Worm (Caenorhabditis elegans) whole organism, early embryonic: ENCODE measurements around the gene F38H4.5.

Experiments used
- B0310.2 ChIP-seq: sonication (generic microtip); optimal IDR thresholded peaks from 2 replicates; lab custom pipeline; 2016; ENCODE audit warnings: mild to moderate bottlenecking, missing genetic modification characterization, missing compliant biosample characterization
- F13C5.2 ChIP-seq: sonication (generic microtip); optimal IDR thresholded peaks from 2 replicates; lab custom pipeline; 2017; ENCODE audit warnings: mild to moderate bottlenecking, missing genetic modification characterization, inconsistent platforms, missing compliant biosample characterization
- aly-1 ChIP-seq: sonication (generic microtip); optimal IDR thresholded peaks from 2 replicates; lab custom pipeline; 2016; ENCODE audit warnings: missing genetic modification characterization, missing compliant biosample characterization
- ama-1 ChIP-seq: fragments of 150-350 bp; optimal IDR thresholded peaks from 2 replicates; lab custom pipeline; 2014
- ceh-36 ChIP-seq: sonication (generic microtip); optimal IDR thresholded peaks from 2 replicates; lab custom pipeline; 2016; ENCODE audit warnings: missing genetic modification characterization, inconsistent platforms, missing compliant biosample characterization
- flt-1 ChIP-seq: fragments of 200-800 bp; sonication (Bioruptor generic); IDR thresholded peaks from 2 replicates; pipeline ENCODE4 v1.3.6; 2022; ENCODE audit warnings: missing genetic modification characterization, missing compliant biosample characterization
- hmbx-1 ChIP-seq: sonication (generic microtip); optimal IDR thresholded peaks from 2 replicates; lab custom pipeline; 2016; ENCODE audit warnings: mild to moderate bottlenecking, missing genetic modification characterization, missing compliant biosample characterization
- scrt-1 ChIP-seq: fragments of 200-800 bp; sonication (Bioruptor generic); IDR thresholded peaks from 2 replicates; pipeline ENCODE4 v1.3.6; 2022; ENCODE audit warnings: missing genetic modification characterization, missing compliant biosample characterization
- sea-1 ChIP-seq: fragments of 200-800 bp; sonication (Bioruptor generic); conservative IDR thresholded peaks from 2 replicates; pipeline ENCODE4 v1.3.6; 2022; ENCODE audit warnings: missing genetic modification characterization, missing compliant biosample characterization
- tbx-37 ChIP-seq: fragments of 200-800 bp; sonication (Bioruptor generic); conservative IDR thresholded peaks from 2 replicates; pipeline ENCODE4 v1.3.6; 2022; ENCODE audit warnings: missing genetic modification reagents, missing genetic modification characterization, missing compliant biosample characterization
- tra-4 ChIP-seq: sonication (generic microtip); optimal IDR thresholded peaks from 2 replicates; lab custom pipeline; 2017; ENCODE audit warnings: missing genetic modification characterization, missing compliant biosample characterization

- TF ChIP-seq sea-1 (no peak), flt-1 (GFP tag; lab: Robert Waterston, UW) (no peak), F13C5.2 (tag; lab: Kevin White, UChicago) (no peak), aly-1 (tag; lab: Kevin White, UChicago) (no peak), ama-1 (lab: Kevin White, UChicago) (no peak), tbx-37 (GFP tag; lab: Robert Waterston, UW) (no peak), scrt-1 (no peak), hmbx-1 (tag; lab: Kevin White, UChicago) (no peak), tra-4 (tag; lab: Kevin White, UChicago) (no peak), ceh-36 (no peak), B0310.2 (tag; lab: Kevin White, UChicago) (no peak)
Observed at ce11 chrIV:11838657-11839056, 13.3 kb upstream of the F38H4.5 start, which contains the start of gene fbxb-3.
